Worm (Caenorhabditis elegans) whole organism, L1 larva: Measurements from ENCODE around the gene vit-2.

Experiments
- C16A3.4 ChIP-seq: fragments of 150-350 bp; optimal IDR thresholded peaks from 2 replicates; lab custom pipeline; 2014; ENCODE audit warnings: missing biosample characterization, missing genetic modification characterization
- C34B4.2 ChIP-seq: sonication (generic microtip); optimal IDR thresholded peaks from 2 replicates; lab custom pipeline; 2017; ENCODE audit warnings: mild to moderate bottlenecking, missing genetic modification characterization, missing compliant biosample characterization
- Y116A8C.19 ChIP-seq: sonication (generic microtip); optimal IDR thresholded peaks from 2 replicates; lab custom pipeline; 2016; ENCODE audit warnings: missing compliant biosample characterization, missing genetic modification characterization, borderline replicate concordance
- aly-2 ChIP-seq: fragments of 150-350 bp; optimal IDR thresholded peaks from 2 replicates; lab custom pipeline; 2014; ENCODE audit warnings: missing biosample characterization, missing genetic modification characterization
- blmp-1 ChIP-seq: fragments of 150-350 bp; optimal IDR thresholded peaks from 2 replicates; lab custom pipeline; 2014; ENCODE audit warnings: missing biosample characterization, missing genetic modification characterization
- ceh-82 ChIP-seq, 3 experiments: fragments of 150-350 bp in 1 of 3; sonication (generic microtip) in 2 of 3; optimal IDR thresholded peaks; 2 replicates each; lab custom pipeline; 2014 to 2017; ENCODE audit warnings: missing biosample characterization in 3 of 3, missing genetic modification characterization in 3 of 3
- ceh-88 ChIP-seq: fragments of 200-800 bp; sonication (Bioruptor generic); IDR thresholded peaks from 2 replicates; pipeline ENCODE4 v1.3.6; 2022; ENCODE audit warnings: missing genetic modification characterization, missing compliant biosample characterization
- dpl-1 ChIP-seq, 3 experiments: fragments of 150-350 bp in 2 of 3; sonication (generic microtip) in 1 of 3; optimal IDR thresholded peaks; 2 replicates each; lab custom pipeline; 2014 to 2017; ENCODE audit warnings: missing biosample characterization in 3 of 3, missing genetic modification characterization in 3 of 3, missing genetic modification reagents in 3 of 3
- dsc-1 ChIP-seq: sonication (generic microtip); optimal IDR thresholded peaks from 2 replicates; lab custom pipeline; 2016; ENCODE audit warnings: mild to moderate bottlenecking, missing genetic modification characterization, missing compliant biosample characterization
- efl-1 ChIP-seq, 4 experiments: fragments of 150-350 bp; optimal IDR thresholded peaks in 3 of 4; peaks in 1 of 4; 1 replicate in 1 of 4; 2 replicates in 3 of 4; lab custom pipeline; 2014; ENCODE audit warnings: missing biosample characterization in 2 of 4, missing genetic modification characterization in 2 of 4, missing genetic modification reagents in 2 of 4
- elt-2 ChIP-seq: sonication (generic microtip); optimal IDR thresholded peaks from 2 replicates; lab custom pipeline; 2016; ENCODE audit warnings: missing genetic modification characterization, mild to moderate bottlenecking, inconsistent platforms, missing compliant biosample characterization, missing genetic modification reagents
- fkh-10 ChIP-seq: sonication (generic microtip); optimal IDR thresholded peaks from 2 replicates; lab custom pipeline; 2017; ENCODE audit warnings: missing biosample characterization, missing genetic modification reagents, missing genetic modification characterization
- fkh-8 ChIP-seq: sonication (generic microtip); optimal IDR thresholded peaks from 2 replicates; lab custom pipeline; 2016; ENCODE audit warnings: mild to moderate bottlenecking, missing genetic modification characterization, missing compliant biosample characterization
- hlh-4 ChIP-seq: sonication (generic microtip); optimal IDR thresholded peaks from 2 replicates; lab custom pipeline; 2016; ENCODE audit warnings: mild to moderate bottlenecking, missing genetic modification characterization, missing compliant biosample characterization
- hpl-2 ChIP-seq: fragments of 150-350 bp; optimal IDR thresholded peaks from 2 replicates; lab custom pipeline; 2014; ENCODE audit warnings: missing biosample characterization, missing genetic modification reagents, missing genetic modification characterization
- jun-1 ChIP-seq: fragments of 150-350 bp; optimal IDR thresholded peaks from 2 replicates; lab custom pipeline; 2014; ENCODE audit warnings: missing biosample characterization, missing genetic modification reagents, missing genetic modification characterization
- lin-13 ChIP-seq: fragments of 150-350 bp; optimal IDR thresholded peaks from 2 replicates; lab custom pipeline; 2014; ENCODE audit warnings: missing biosample characterization, missing genetic modification reagents, missing genetic modification characterization
- lin-14 ChIP-seq: fragments of 200-800 bp; sonication (Bioruptor generic); optimal IDR thresholded peaks from 2 replicates; lab custom pipeline; 2018; ENCODE audit warnings: mild to moderate bottlenecking, missing genetic modification characterization, moderate library complexity, missing compliant biosample characterization
- lin-35 ChIP-seq, 2 experiments: fragments of 150-350 bp; optimal IDR thresholded peaks; 2 replicates each; lab custom pipeline; 2014; ENCODE audit warnings: missing biosample characterization in 2 of 2, missing genetic modification characterization in 2 of 2, missing genetic modification reagents in 2 of 2
- lir-3 ChIP-seq: sonication (generic microtip); optimal IDR thresholded peaks from 2 replicates; lab custom pipeline; 2016; ENCODE audit warnings: mild to moderate bottlenecking, missing genetic modification characterization, moderate library complexity, missing compliant biosample characterization; ENCODE audit not compliant: poor library complexity
- lsy-2 ChIP-seq, 2 experiments: fragments of 150-350 bp; optimal IDR thresholded peaks; 2 replicates each; lab custom pipeline; 2014; ENCODE audit warnings: missing biosample characterization in 2 of 2, missing genetic modification characterization in 2 of 2
- mdl-1 ChIP-seq, 2 experiments: fragments of 150-350 bp; optimal IDR thresholded peaks; 2 replicates each; lab custom pipeline; 2014 to 2017; ENCODE audit warnings: missing biosample characterization in 2 of 2, missing genetic modification characterization in 2 of 2, inconsistent platforms in 1 of 2
- nhr-11 ChIP-seq: fragments of 150-350 bp; optimal IDR thresholded peaks from 2 replicates; lab custom pipeline; 2014; ENCODE audit warnings: missing biosample characterization, missing genetic modification characterization
- nhr-19 ChIP-seq: fragments of 200-800 bp; sonication (Bioruptor generic); conservative IDR thresholded peaks from 2 replicates; pipeline ENCODE4 v1.3.6; 2022; ENCODE audit warnings: missing genetic modification characterization, missing compliant biosample characterization
- nhr-20 ChIP-seq: sonication (generic microtip); optimal IDR thresholded peaks from 2 replicates; lab custom pipeline; 2016; ENCODE audit warnings: mild to moderate bottlenecking, missing genetic modification characterization, missing compliant biosample characterization
- nhr-237 ChIP-seq: fragments of 150-350 bp; optimal IDR thresholded peaks from 2 replicates; lab custom pipeline; 2014; ENCODE audit warnings: missing biosample characterization, missing genetic modification characterization
- nhr-71 ChIP-seq: sonication (generic microtip); optimal IDR thresholded peaks from 2 replicates; lab custom pipeline; 2016; ENCODE audit warnings: mild to moderate bottlenecking, missing genetic modification characterization, moderate library complexity, missing compliant biosample characterization
- nhr-77 ChIP-seq: fragments of 150-350 bp; optimal IDR thresholded peaks from 2 replicates; lab custom pipeline; 2014; ENCODE audit warnings: missing biosample characterization, missing genetic modification characterization
- nhr-84 ChIP-seq: sonication (generic microtip); optimal IDR thresholded peaks from 2 replicates; lab custom pipeline; 2017; ENCODE audit warnings: missing biosample characterization, missing genetic modification characterization
- nhr-90 ChIP-seq: sonication (generic microtip); optimal IDR thresholded peaks from 2 replicates; lab custom pipeline; 2016; ENCODE audit warnings: mild to moderate bottlenecking, missing genetic modification characterization, missing compliant biosample characterization; ENCODE audit not compliant: poor library complexity
- pag-3 ChIP-seq: sonication (generic microtip); optimal IDR thresholded peaks from 2 replicates; lab custom pipeline; 2017; ENCODE audit warnings: missing genetic modification characterization, mild to moderate bottlenecking, missing compliant biosample characterization, antibody characterized with exemption, borderline replicate concordance; ENCODE audit not compliant: insufficient read depth
- rnt-1 ChIP-seq: sonication (generic microtip); optimal IDR thresholded peaks from 2 replicates; lab custom pipeline; 2016; ENCODE audit warnings: mild to moderate bottlenecking, missing genetic modification characterization, moderate library complexity, missing compliant biosample characterization
- skn-1 ChIP-seq: fragments of 150-350 bp; optimal IDR thresholded peaks from 2 replicates; lab custom pipeline; 2014; ENCODE audit warnings: missing biosample characterization, missing genetic modification characterization
- snpc-4 ChIP-seq: fragments of 150-350 bp; optimal IDR thresholded peaks from 2 replicates; lab custom pipeline; 2014; ENCODE audit warnings: missing biosample characterization, missing genetic modification characterization
- snu-23 ChIP-seq: sonication (generic microtip); optimal IDR thresholded peaks from 2 replicates; lab custom pipeline; 2016; ENCODE audit warnings: missing genetic modification characterization, missing compliant biosample characterization
- tbx-2 ChIP-seq: sonication (generic microtip); optimal IDR thresholded peaks from 2 replicates; lab custom pipeline; 2016; ENCODE audit warnings: missing genetic modification characterization, missing compliant biosample characterization
- unc-30 ChIP-seq: sonication (generic microtip); optimal IDR thresholded peaks from 2 replicates; lab custom pipeline; 2017; ENCODE audit warnings: missing biosample characterization, missing genetic modification characterization
- unc-86 ChIP-seq: sonication (generic microtip); optimal IDR thresholded peaks from 2 replicates; lab custom pipeline; 2016; ENCODE audit warnings: missing genetic modification characterization, missing compliant biosample characterization
- xbp-1 ChIP-seq: sonication (generic microtip); optimal IDR thresholded peaks from 2 replicates; lab custom pipeline; 2016; ENCODE audit warnings: missing genetic modification characterization, missing compliant biosample characterization

Gene vit-2

ce11 chrX:5063750-5064652, 36.8 kb upstream of the vit-2 start, which contains the start of gene C24H10.2:
Gene C24H10.2, plus strand, starts transcription at chrX:5064602.
- peak; percentile 48 for TF ChIP-seq fkh-10 (GFP tag; lab: Kevin White, UChicago)
- TF ChIP-seq nhr-77 (tag; lab: Kevin White, UChicago), result peak; percentile 2
- no peak for TF ChIP-seq nhr-84 (tag; lab: Kevin White, UChicago)
- TF ChIP-seq C34B4.2 (tag; lab: Kevin White, UChicago), result no peak
- TF ChIP-seq fkh-8, result no peak
- TF ChIP-seq unc-30, result no peak
- peak; percentile 56 for TF ChIP-seq rnt-1 (tag; lab: Kevin White, UChicago)
- TF ChIP-seq dsc-1 (tag; lab: Kevin White, UChicago), result peak; percentile 13
- no peak for TF ChIP-seq lin-13 (GFP tag; lab: Kevin White, UChicago)
- peak in 1 of 2 experiments; percentile 4 for TF ChIP-seq efl-1 (optimal IDR thresholded peaks at IDR 0.05; lab: Kevin White, UChicago)
- peak in 1 of 2 experiments; percentile 3 for TF ChIP-seq efl-1 (GFP tag; optimal IDR thresholded peaks at IDR 0.05 in 1 of 2; lab: Kevin White, UChicago)
- peak; percentile 15 for TF ChIP-seq blmp-1 (tag; lab: Kevin White, UChicago)
- TF ChIP-seq ceh-82 (tag; optimal IDR thresholded peaks at IDR 0.05; lab: Kevin White, UChicago), result peak in 1 of 3 experiments; percentile 42
- TF ChIP-seq C16A3.4 (tag; lab: Kevin White, UChicago), result peak; percentile 44
- TF ChIP-seq lsy-2 (tag; optimal IDR thresholded peaks at IDR 0.05; lab: Kevin White, UChicago), result peak in 1 of 2 experiments; percentile 48
- no peak for TF ChIP-seq snpc-4 (tag; lab: Kevin White, UChicago)
- TF ChIP-seq elt-2 (tag; lab: Kevin White, UChicago), result peak; percentile 55
- peak; percentile 56 for TF ChIP-seq snu-23
- TF ChIP-seq xbp-1 (tag; lab: Kevin White, UChicago), result peak; percentile 14
- TF ChIP-seq nhr-71 (tag; lab: Kevin White, UChicago), result peak; percentile 59
- TF ChIP-seq ceh-88 (GFP tag; lab: Robert Waterston, UW), result no peak
- TF ChIP-seq Y116A8C.19 (tag; lab: Kevin White, UChicago), result no peak
- peak in 1 of 2 experiments; percentile 7 for TF ChIP-seq mdl-1 (tag; optimal IDR thresholded peaks at IDR 0.05; lab: Kevin White, UChicago)
- peak; percentile 83 for TF ChIP-seq lin-14 (GFP tag; lab: Kevin White, UChicago)
- peak; percentile 1 for TF ChIP-seq tbx-2 (tag; lab: Kevin White, UChicago)
- peak in 1 of 3 experiments; percentile 20 for TF ChIP-seq dpl-1 (GFP tag; optimal IDR thresholded peaks at IDR 0.05; lab: Kevin White, UChicago)
- TF ChIP-seq jun-1, result peak; percentile 9
- TF ChIP-seq nhr-20 (tag; lab: Kevin White, UChicago), result peak; percentile 34
- peak in 1 of 2 experiments; percentile 32 for TF ChIP-seq lin-35 (GFP tag; optimal IDR thresholded peaks at IDR 0.05; lab: Kevin White, UChicago)
- no peak for TF ChIP-seq nhr-237 (tag; lab: Kevin White, UChicago)
- TF ChIP-seq nhr-19 (GFP tag; lab: Robert Waterston, UW), result no peak

DNA sequence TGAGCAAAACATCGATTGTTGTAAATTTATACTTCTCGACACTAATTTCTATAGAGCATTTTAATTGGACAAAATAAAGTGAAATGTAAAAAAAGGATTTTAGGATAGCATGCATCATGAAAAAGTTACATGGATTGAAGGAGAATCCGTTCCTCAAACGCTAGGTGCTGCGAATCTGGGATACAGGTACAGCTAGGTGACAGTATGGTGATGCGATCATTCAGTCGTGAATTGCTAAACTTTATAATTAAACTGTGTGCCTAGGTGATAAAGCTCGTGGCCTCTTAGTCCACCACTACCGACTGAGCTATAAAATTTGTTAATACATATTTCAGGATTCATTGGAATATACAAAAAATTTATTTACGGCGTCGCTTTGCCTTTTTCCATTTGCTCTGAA, 34.3 kb upstream of the vit-2 start:
- TF ChIP-seq efl-1 (optimal IDR thresholded peaks at IDR 0.05; lab: Kevin White, UChicago) (no peak), efl-1 (GFP tag; optimal IDR thresholded peaks at IDR 0.05 in 1 of 2; lab: Kevin White, UChicago) (peak in 1 of 2 experiments; percentile 79), snu-23 (no peak)

ce11 chrX:5067796-5068195, 33.0 kb upstream of the vit-2 start, which contains the start of gene clc-7:
Gene clc-7, plus strand, starts transcription at chrX:5068096.
- no peak for TF ChIP-seq lir-3
- no peak for TF ChIP-seq nhr-77 (tag; lab: Kevin White, UChicago)
- TF ChIP-seq nhr-90 (tag; lab: Kevin White, UChicago), result no peak
- no peak for TF ChIP-seq pag-3 (tag; lab: Kevin White, UChicago)
- no peak for TF ChIP-seq mdl-1 (tag; optimal IDR thresholded peaks at IDR 0.05; lab: Kevin White, UChicago)
- TF ChIP-seq nhr-11 (tag; lab: Kevin White, UChicago), result no peak
- TF ChIP-seq nhr-237 (tag; lab: Kevin White, UChicago), result no peak
- no peak for TF ChIP-seq elt-2 (tag; lab: Kevin White, UChicago)
- no peak for TF ChIP-seq blmp-1 (tag; lab: Kevin White, UChicago)
- no peak for TF ChIP-seq skn-1 (tag; lab: Kevin White, UChicago)
- no peak for TF ChIP-seq aly-2 (tag; lab: Kevin White, UChicago)
- no peak for TF ChIP-seq hpl-2 (GFP tag; lab: Kevin White, UChicago)
- no peak for TF ChIP-seq lin-35 (GFP tag; optimal IDR thresholded peaks at IDR 0.05; lab: Kevin White, UChicago)
- no peak for TF ChIP-seq snu-23
- TF ChIP-seq ceh-82 (tag; optimal IDR thresholded peaks at IDR 0.05; lab: Kevin White, UChicago), result no peak
- TF ChIP-seq fkh-8, result no peak
- no peak for TF ChIP-seq unc-86 (tag; lab: Kevin White, UChicago)
- TF ChIP-seq hlh-4, result no peak
